Fruit fly (Drosophila melanogaster) whole organism, wandering third instar larva: Measurements from ENCODE around the gene CG43999.

Source experiments
- Abd-B ChIP-seq: fragments of >200 bp; optimal IDR thresholded peaks from 2 replicates; lab custom pipeline; 2017; ENCODE audit warnings: missing biosample characterization, missing genetic modification characterization
- CG32264 ChIP-seq: fragments of 200-800 bp; sonication (Bioruptor generic); optimal IDR thresholded peaks from 2 replicates; lab custom pipeline; 2016; ENCODE audit warnings: missing biosample characterization, missing genetic modification characterization
- CG9705 ChIP-seq: fragments of 200-800 bp; sonication (Bioruptor generic); optimal IDR thresholded peaks from 2 replicates; lab custom pipeline; 2018; ENCODE audit warnings: missing biosample characterization, mild to moderate bottlenecking, missing genetic modification characterization
- CrebA ChIP-seq: fragments of 200-800 bp; sonication (Bioruptor generic); optimal IDR thresholded peaks from 2 replicates; lab custom pipeline; 2016; ENCODE audit warnings: missing biosample characterization, mild to moderate bottlenecking, missing genetic modification characterization, borderline replicate concordance
- Dfd ChIP-seq: fragments of >200 bp; optimal IDR thresholded peaks from 2 replicates; lab custom pipeline; 2017; ENCODE audit warnings: missing biosample characterization, missing genetic modification characterization
- Dif ChIP-seq: fragments of 200-275, 200-300 bp; sonication (Bioruptor generic); optimal IDR thresholded peaks from 2 replicates; lab custom pipeline; 2018; ENCODE audit warnings: missing biosample characterization, missing genetic modification characterization; ENCODE audit not compliant: partially characterized antibody
- GATAd ChIP-seq: sonication (Bioruptor generic); optimal IDR thresholded peaks from 2 replicates; lab custom pipeline; 2016; ENCODE audit warnings: missing biosample characterization, missing genetic modification characterization
- HLH106 ChIP-seq: fragments of 200-800 bp; optimal IDR thresholded peaks from 3 replicates; lab custom pipeline; 2019; ENCODE audit warnings: missing biosample characterization, mild to moderate bottlenecking, missing genetic modification characterization, moderate library complexity
- Hnf4 ChIP-seq: fragments of 200-800 bp; sonication (Bioruptor generic); optimal IDR thresholded peaks from 2 replicates; lab custom pipeline; 2016; ENCODE audit warnings: missing biosample characterization, mild to moderate bottlenecking, missing genetic modification characterization
- Hr78 ChIP-seq: fragments of >200 bp; optimal IDR thresholded peaks from 2 replicates; lab custom pipeline; 2017; ENCODE audit warnings: missing biosample characterization, missing genetic modification characterization
- Hr83 ChIP-seq: fragments of 200-300 bp; sonication (Bioruptor generic); optimal IDR thresholded peaks from 2 replicates; lab custom pipeline; 2016; ENCODE audit warnings: missing biosample characterization, mild to moderate bottlenecking, missing genetic modification characterization, moderate library complexity; ENCODE audit not compliant: poor library complexity, severe bottlenecking
- Jra ChIP-seq: sonication (Bioruptor generic); optimal IDR thresholded peaks from 2 replicates; lab custom pipeline; 2016; ENCODE audit warnings: missing biosample characterization, missing genetic modification characterization
- Mio ChIP-seq: sonication (Bioruptor generic); optimal IDR thresholded peaks from 2 replicates; lab custom pipeline; 2016; ENCODE audit warnings: missing biosample characterization, missing genetic modification characterization
- Myc ChIP-seq: fragments of >200 bp; optimal IDR thresholded peaks from 2 replicates; lab custom pipeline; 2017
- N ChIP-seq: fragments of >200 bp; optimal IDR thresholded peaks from 2 replicates; lab custom pipeline; 2018; ENCODE audit warnings: missing biosample characterization, missing external identifiers, missing genetic modification characterization
- OdsH ChIP-seq: fragments of 200-800 bp; sonication (Bioruptor generic); optimal IDR thresholded peaks from 2 replicates; lab custom pipeline; 2016; ENCODE audit warnings: missing biosample characterization, mild to moderate bottlenecking, missing genetic modification characterization
- Rel ChIP-seq, 2 experiments: fragments of 200-800 bp; sonication (Bioruptor generic) in 1 of 2; optimal IDR thresholded peaks; 2 replicates in 1 of 2; 3 replicates in 1 of 2; lab custom pipeline; 2016 to 2019; ENCODE audit warnings: mild to moderate bottlenecking in 2 of 2, missing biosample characterization in 2 of 2, missing genetic modification characterization in 2 of 2, moderate library complexity in 1 of 2
- Sp1 ChIP-seq: fragments of 200-800 bp; sonication (Bioruptor generic); optimal IDR thresholded peaks from 3 replicates; lab custom pipeline; 2019; ENCODE audit warnings: missing biosample characterization, mild to moderate bottlenecking, missing genetic modification characterization, moderate library complexity
- Vsx2 ChIP-seq: fragments of 200-300, 225-300 bp; sonication (Bioruptor generic); optimal IDR thresholded peaks from 2 replicates; lab custom pipeline; 2018; ENCODE audit warnings: missing biosample characterization, missing genetic modification characterization; ENCODE audit not compliant: partially characterized antibody
- br ChIP-seq: fragments of 200-800 bp; sonication (Bioruptor generic); optimal IDR thresholded peaks from 2 replicates; lab custom pipeline; 2016; ENCODE audit warnings: missing biosample characterization, missing genetic modification characterization
- brk ChIP-seq: fragments of 200-800 bp; sonication (Bioruptor generic); optimal IDR thresholded peaks from 2 replicates; lab custom pipeline; 2016; ENCODE audit warnings: missing biosample characterization, mild to moderate bottlenecking, missing genetic modification characterization
- dl ChIP-seq, 2 experiments: fragments of 175-275, 200-275 bp in 1 of 2; fragments of 200-275 bp in 1 of 2; sonication (Bioruptor generic); optimal IDR thresholded peaks; lab custom pipeline; 2018; ENCODE audit warnings: mild to moderate bottlenecking in 2 of 2, missing biosample characterization in 2 of 2, missing genetic modification characterization in 2 of 2, moderate library complexity in 2 of 2; ENCODE audit not compliant: partially characterized antibody in 2 of 2, insufficient read depth in 1 of 2
- dmrt93B ChIP-seq: fragments of 200-800 bp; sonication (Bioruptor generic); optimal IDR thresholded peaks from 2 replicates; lab custom pipeline; 2018; ENCODE audit warnings: missing biosample characterization, mild to moderate bottlenecking, missing genetic modification characterization
- dsf ChIP-seq: sonication (Bioruptor generic); optimal IDR thresholded peaks from 2 replicates; lab custom pipeline; 2016; ENCODE audit warnings: missing biosample characterization, missing genetic modification characterization, borderline replicate concordance
- ey ChIP-seq: fragments of 200-800 bp; sonication (Bioruptor generic); optimal IDR thresholded peaks from 2 replicates; lab custom pipeline; 2016; ENCODE audit warnings: missing biosample characterization, missing genetic modification characterization
- foxo ChIP-seq, 2 experiments: fragments of 200-800 bp; sonication (Bioruptor generic); optimal IDR thresholded peaks; 2 replicates in 1 of 2; 3 replicates in 1 of 2; lab custom pipeline; 2016 to 2017; ENCODE audit warnings: missing biosample characterization in 2 of 2, missing genetic modification characterization in 2 of 2
- fru ChIP-seq: fragments of 200-800 bp; sonication (Bioruptor generic); optimal IDR thresholded peaks from 3 replicates; lab custom pipeline; 2016; ENCODE audit warnings: missing biosample characterization, mild to moderate bottlenecking, missing genetic modification characterization
- h ChIP-seq: fragments of 200-800 bp; sonication (Bioruptor generic); optimal IDR thresholded peaks from 3 replicates; lab custom pipeline; 2016; ENCODE audit warnings: missing biosample characterization, mild to moderate bottlenecking, missing genetic modification characterization
- jim ChIP-seq: fragments of 175-275, 200-325 bp; sonication (Bioruptor generic); optimal IDR thresholded peaks from 2 replicates; lab custom pipeline; 2016; ENCODE audit warnings: missing biosample characterization, mild to moderate bottlenecking, missing genetic modification characterization
- lola ChIP-seq: fragments of >200 bp; optimal IDR thresholded peaks from 2 replicates; lab custom pipeline; 2017; ENCODE audit warnings: missing biosample characterization, missing genetic modification characterization
- pan ChIP-seq: fragments of >200 bp; optimal IDR thresholded peaks from 2 replicates; lab custom pipeline; 2017
- psq ChIP-seq: fragments of 200-800 bp; sonication (Bioruptor generic); optimal IDR thresholded peaks from 3 replicates; lab custom pipeline; 2017; ENCODE audit warnings: missing biosample characterization, mild to moderate bottlenecking, missing genetic modification characterization, moderate library complexity
- rgr ChIP-seq: fragments of 200-800 bp; sonication (Bioruptor generic); optimal IDR thresholded peaks from 3 replicates; lab custom pipeline; 2016; ENCODE audit warnings: missing biosample characterization, mild to moderate bottlenecking, missing genetic modification characterization
- sage ChIP-seq: fragments of 200-800 bp; sonication (Bioruptor generic); optimal IDR thresholded peaks from 2 replicates; lab custom pipeline; 2016; ENCODE audit warnings: missing biosample characterization, mild to moderate bottlenecking, missing genetic modification characterization
- sv ChIP-seq: fragments of 200-800 bp; sonication (Bioruptor generic); optimal IDR thresholded peaks from 3 replicates; lab custom pipeline; 2016; ENCODE audit warnings: missing biosample characterization, missing genetic modification characterization
- tai ChIP-seq: sonication (Bioruptor generic); optimal IDR thresholded peaks from 2 replicates; lab custom pipeline; 2016; ENCODE audit warnings: missing biosample characterization, missing genetic modification characterization
- usp ChIP-seq: fragments of >200 bp; optimal IDR thresholded peaks from 2 replicates; lab custom pipeline; 2017; ENCODE audit warnings: missing biosample characterization, missing genetic modification characterization
- woc ChIP-seq: sonication (Bioruptor generic); optimal IDR thresholded peaks from 2 replicates; lab custom pipeline; 2016; ENCODE audit warnings: missing biosample characterization, mild to moderate bottlenecking, missing genetic modification characterization

The CG43999 gene

DNA sequence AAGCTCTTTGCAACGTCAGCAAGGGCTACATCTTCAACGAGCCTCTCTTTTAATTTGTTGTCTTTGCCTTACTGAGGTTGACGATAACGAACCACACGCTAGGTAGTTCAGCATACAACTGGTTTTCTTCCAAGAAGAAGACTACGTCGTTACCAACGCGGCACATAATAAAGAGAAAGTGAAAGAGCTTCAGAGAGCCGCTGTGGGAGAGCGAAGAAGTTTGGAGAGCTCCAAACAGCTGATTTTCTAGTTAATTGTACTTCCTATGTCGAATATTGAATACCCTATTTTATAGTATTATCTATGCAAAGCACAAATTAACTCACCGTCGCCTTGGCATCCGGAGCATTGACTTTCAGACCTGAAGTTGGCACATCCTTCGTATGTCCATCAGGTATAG, 26.6 kb upstream of the CG43999 start:
- TF ChIP-seq woc (GFP tag; lab: Kevin White, UChicago) (peak; percentile 41), CrebA (no peak), Vsx2 (GFP tag; lab: Kevin White, UChicago) (peak; percentile 17), Hnf4 (GFP tag; lab: Kevin White, UChicago) (no peak), Dif (GFP tag; lab: Kevin White, UChicago) (peak; percentile 52), dl (GFP tag; optimal IDR thresholded peaks at IDR 0.05; lab: Kevin White, UChicago; ENCODE audit: insufficient read depth in 1 of 2, partially characterized antibody in 2 of 2) (peak; percentile 13 to 54), CG9705 (GFP tag; lab: Kevin White, UChicago) (no peak)

dm6 chr3R:23948466-23949413, 19.9 kb upstream of the CG43999 start:
- TF ChIP-seq Mio (GFP tag; lab: Kevin White, UChicago) (peak; percentile 17), woc (GFP tag; lab: Kevin White, UChicago) (peak; percentile 96), usp (GFP tag; lab: Kevin White, UChicago) (no peak), sv (no peak), Hr83 (no peak), Vsx2 (GFP tag; lab: Kevin White, UChicago) (peak; percentile 66), dsf (GFP tag; lab: Kevin White, UChicago) (peak; percentile 50), N (GFP tag; lab: Kevin White, UChicago) (no peak), h (GFP tag; lab: Kevin White, UChicago) (peak; percentile 92), brk (peak; percentile 77), foxo (GFP tag; optimal IDR thresholded peaks at IDR 0.05; lab: Kevin White, UChicago) (peak; percentile 75 to 94), Hnf4 (GFP tag; lab: Kevin White, UChicago) (peak; percentile 85), CG32264 (peak; percentile 82), fru (GFP tag; lab: Kevin White, UChicago) (peak; percentile 94), rgr (peak; percentile 88), pan (lab: Kevin White, UChicago) (no peak), Rel (GFP tag; optimal IDR thresholded peaks at IDR 0.05; lab: Kevin White, UChicago) (peak; percentile 89), Rel (tag; optimal IDR thresholded peaks at IDR 0.05; lab: Kevin White, UChicago) (peak; percentile 94), Hr78 (GFP tag; lab: Kevin White, UChicago) (no peak), Dfd (GFP tag; lab: Kevin White, UChicago) (no peak), dmrt93B (peak; percentile 86), lola (no peak), ey (GFP tag; lab: Kevin White, UChicago) (peak; percentile 95), OdsH (GFP tag; lab: Kevin White, UChicago) (peak; percentile 93), Sp1 (GFP tag; lab: Kevin White, UChicago) (peak; percentile 96), br (peak; percentile 91), CrebA (no peak), Dif (GFP tag; lab: Kevin White, UChicago) (peak; percentile 15), psq (GFP tag; lab: Kevin White, UChicago) (peak; percentile 86), Myc (lab: Kevin White, UChicago) (no peak), Jra (GFP tag; lab: Kevin White, UChicago) (peak; percentile 84), sage (GFP tag; lab: Kevin White, UChicago) (peak; percentile 85), dl (GFP tag; optimal IDR thresholded peaks at IDR 0.05; lab: Kevin White, UChicago; ENCODE audit: insufficient read depth in 1 of 2, partially characterized antibody in 2 of 2) (peak in 1 of 2 experiments; percentile 37), tai (GFP tag; lab: Kevin White, UChicago) (no peak), GATAd (GFP tag; lab: Kevin White, UChicago) (no peak), CG9705 (GFP tag; lab: Kevin White, UChicago) (peak; percentile 90), Abd-B (no peak), jim (GFP tag; lab: Kevin White, UChicago) (no peak), HLH106 (tag; lab: Kevin White, UChicago) (peak; percentile 96)
